Worm (Caenorhabditis elegans) whole organism, mixed stage, embryonic: ENCODE results near the gene mab-5.

Source experiments
- M03D4.4 ChIP-seq: sonication (generic microtip); optimal IDR thresholded peaks from 2 replicates; lab custom pipeline; 2017; ENCODE audit warnings: mild to moderate bottlenecking, missing genetic modification characterization, missing compliant biosample characterization
- bed-3 ChIP-seq: fragments of 200-800 bp; sonication (Bioruptor generic); optimal IDR thresholded peaks from 3 replicates; lab custom pipeline; 2018; ENCODE audit warnings: mild to moderate bottlenecking, missing genetic modification characterization, moderate library complexity, missing compliant biosample characterization
- ceh-43 ChIP-seq: fragments of 200-800 bp; sonication (Bioruptor generic); optimal IDR thresholded peaks from 2 replicates; lab custom pipeline; 2018; ENCODE audit warnings: mild to moderate bottlenecking, missing genetic modification characterization, moderate library complexity, missing compliant biosample characterization
- ceh-83 ChIP-seq: fragments of 200-800 bp; sonication (Bioruptor generic); optimal IDR thresholded peaks from 2 replicates; lab custom pipeline; 2018; ENCODE audit warnings: mild to moderate bottlenecking, missing genetic modification characterization, missing compliant biosample characterization
- ces-1 ChIP-seq: fragments of 150-350 bp; optimal IDR thresholded peaks from 2 replicates; lab custom pipeline; 2014; ENCODE audit warnings: missing biosample characterization, missing genetic modification reagents, missing genetic modification characterization
- drap-1 ChIP-seq: fragments of 200-800 bp; sonication (Bioruptor generic); optimal IDR thresholded peaks from 3 replicates; lab custom pipeline; 2018; ENCODE audit warnings: mild to moderate bottlenecking, missing genetic modification characterization, missing compliant biosample characterization
- elt-1 ChIP-seq: sonication (generic microtip); optimal IDR thresholded peaks from 2 replicates; lab custom pipeline; 2017; ENCODE audit warnings: missing genetic modification characterization, mild to moderate bottlenecking, missing compliant biosample characterization, antibody characterized with exemption, moderate library complexity, borderline replicate concordance; ENCODE audit not compliant: insufficient read depth
- elt-3 ChIP-seq: fragments of 150-350 bp; optimal IDR thresholded peaks from 2 replicates; lab custom pipeline; 2014; ENCODE audit warnings: missing biosample characterization, missing genetic modification characterization
- flh-1 ChIP-seq: fragments of 200-800 bp; sonication (Bioruptor generic); optimal IDR thresholded peaks from 2 replicates; lab custom pipeline; 2018; ENCODE audit warnings: mild to moderate bottlenecking, missing genetic modification characterization, moderate library complexity, missing compliant biosample characterization
- ham-2 ChIP-seq: fragments of 200-800 bp; sonication (Bioruptor generic); optimal IDR thresholded peaks from 2 replicates; lab custom pipeline; 2018; ENCODE audit warnings: mild to moderate bottlenecking, missing genetic modification characterization, missing compliant biosample characterization
- hlh-1 ChIP-seq: fragments of 150-350 bp; optimal IDR thresholded peaks from 2 replicates; lab custom pipeline; 2014; ENCODE audit warnings: missing biosample characterization, missing genetic modification reagents, missing genetic modification characterization
- lin-13 ChIP-seq: fragments of 150-350 bp; optimal IDR thresholded peaks from 2 replicates; lab custom pipeline; 2014; ENCODE audit warnings: missing biosample characterization, missing genetic modification characterization
- lin-32 ChIP-seq: fragments of 200-800 bp; sonication (Bioruptor generic); optimal IDR thresholded peaks from 2 replicates; lab custom pipeline; 2018; ENCODE audit warnings: mild to moderate bottlenecking, missing genetic modification characterization, missing compliant biosample characterization
- lsy-2 ChIP-seq: fragments of 150-350 bp; optimal IDR thresholded peaks from 2 replicates; lab custom pipeline; 2014; ENCODE audit warnings: missing biosample characterization, missing genetic modification characterization
- mep-1 ChIP-seq: fragments of 150-350 bp; optimal IDR thresholded peaks from 2 replicates; lab custom pipeline; 2017; ENCODE audit warnings: missing biosample characterization, missing genetic modification reagents, missing genetic modification characterization, inconsistent platforms
- mls-2 ChIP-seq: sonication (generic microtip); optimal IDR thresholded peaks from 2 replicates; lab custom pipeline; 2016; ENCODE audit warnings: mild to moderate bottlenecking, missing genetic modification characterization, moderate library complexity, missing compliant biosample characterization
- nhr-12 ChIP-seq: fragments of 150-350 bp; optimal IDR thresholded peaks from 2 replicates; lab custom pipeline; 2014; ENCODE audit warnings: missing biosample characterization, missing genetic modification characterization
- nhr-2 ChIP-seq: fragments of 150-350 bp; optimal IDR thresholded peaks from 2 replicates; lab custom pipeline; 2014; ENCODE audit warnings: missing biosample characterization, missing genetic modification characterization
- nhr-237 ChIP-seq: fragments of 150-350 bp; optimal IDR thresholded peaks from 2 replicates; lab custom pipeline; 2014; ENCODE audit warnings: missing biosample characterization, missing genetic modification characterization
- nhr-28 ChIP-seq: fragments of 150-350 bp; optimal IDR thresholded peaks from 2 replicates; lab custom pipeline; 2014; ENCODE audit warnings: missing biosample characterization, missing genetic modification characterization
- nhr-76 ChIP-seq: sonication (generic microtip); optimal IDR thresholded peaks from 2 replicates; lab custom pipeline; 2017; ENCODE audit warnings: missing biosample characterization, missing genetic modification characterization
- pha-4 ChIP-seq: fragments of 150-350 bp; optimal IDR thresholded peaks from 2 replicates; lab custom pipeline; 2018; ENCODE audit warnings: missing biosample characterization, missing genetic modification reagents, missing genetic modification characterization
- sem-2 ChIP-seq: fragments of 200-800 bp; sonication (Bioruptor generic); optimal IDR thresholded peaks from 2 replicates; lab custom pipeline; 2018; ENCODE audit warnings: mild to moderate bottlenecking, missing genetic modification characterization, missing compliant biosample characterization
- snpc-4 ChIP-seq: fragments of 150-350 bp; optimal IDR thresholded peaks from 2 replicates; lab custom pipeline; 2014; ENCODE audit warnings: missing biosample characterization, missing genetic modification characterization
- sptf-1 ChIP-seq: sonication (generic microtip); optimal IDR thresholded peaks from 2 replicates; lab custom pipeline; 2017; ENCODE audit warnings: mild to moderate bottlenecking, missing genetic modification characterization, moderate library complexity, missing compliant biosample characterization
- tbx-8 ChIP-seq: fragments of 200-800 bp; sonication (Bioruptor generic); optimal IDR thresholded peaks from 2 replicates; lab custom pipeline; 2018; ENCODE audit warnings: mild to moderate bottlenecking, missing genetic modification characterization, moderate library complexity, missing compliant biosample characterization
- unc-120 ChIP-seq: sonication (generic microtip); optimal IDR thresholded peaks from 2 replicates; lab custom pipeline; 2017; ENCODE audit warnings: missing genetic modification characterization, missing compliant biosample characterization; ENCODE audit not compliant: poor library complexity, severe bottlenecking
- unc-39 ChIP-seq: fragments of 150-350 bp; optimal IDR thresholded peaks from 2 replicates; lab custom pipeline; 2014; ENCODE audit warnings: missing biosample characterization, missing genetic modification characterization
- unc-62 ChIP-seq: fragments of 150-350 bp; optimal IDR thresholded peaks from 2 replicates; lab custom pipeline; 2014; ENCODE audit warnings: missing biosample characterization, missing genetic modification reagents, missing genetic modification characterization
- zip-8 ChIP-seq: fragments of 150-350 bp; optimal IDR thresholded peaks from 2 replicates; lab custom pipeline; 2014; ENCODE audit warnings: missing biosample characterization, missing genetic modification characterization
- ztf-11 ChIP-seq: fragments of 150-350 bp; optimal IDR thresholded peaks from 2 replicates; lab custom pipeline; 2014; ENCODE audit warnings: missing biosample characterization, missing genetic modification characterization

The mab-5 gene

DNA sequence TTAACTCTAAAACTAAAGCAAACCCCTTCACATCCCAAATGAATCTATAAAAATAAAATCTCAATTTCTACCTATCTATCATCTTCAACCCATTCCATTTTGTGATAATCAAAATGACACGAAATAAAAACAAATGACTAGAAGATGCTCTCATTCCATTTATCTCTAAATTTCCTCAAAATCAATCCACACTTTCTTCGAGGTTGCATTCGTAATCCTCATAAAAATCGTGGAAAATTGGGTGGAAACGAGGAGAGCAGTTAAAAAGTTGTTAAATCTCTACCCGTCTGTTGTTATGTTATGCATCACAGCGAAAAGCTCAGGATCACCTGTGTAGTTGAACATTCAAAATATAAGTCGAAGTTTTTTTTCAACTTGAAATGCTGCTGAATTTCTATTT is 23.7 kb upstream of the mab-5 start:
- TF ChIP-seq flh-1 (GFP tag; lab: Kevin White, UChicago) (no peak), lin-32 (no peak), unc-62 (GFP tag; lab: Kevin White, UChicago) (no peak), nhr-28 (tag; lab: Kevin White, UChicago) (no peak), tbx-8 (GFP tag; lab: Kevin White, UChicago) (no peak), elt-3 (tag; lab: Kevin White, UChicago) (no peak), sptf-1 (tag; lab: Kevin White, UChicago) (no peak), nhr-2 (tag; lab: Kevin White, UChicago) (no peak), nhr-76 (tag; lab: Kevin White, UChicago) (no peak), ceh-83 (GFP tag; lab: Kevin White, UChicago) (no peak), sem-2 (GFP tag; lab: Kevin White, UChicago) (no peak), drap-1 (GFP tag; lab: Kevin White, UChicago) (no peak), ceh-43 (GFP tag; lab: Kevin White, UChicago) (no peak), hlh-1 (tag; lab: Kevin White, UChicago) (no peak), nhr-237 (no peak), nhr-12 (no peak)

DNA sequence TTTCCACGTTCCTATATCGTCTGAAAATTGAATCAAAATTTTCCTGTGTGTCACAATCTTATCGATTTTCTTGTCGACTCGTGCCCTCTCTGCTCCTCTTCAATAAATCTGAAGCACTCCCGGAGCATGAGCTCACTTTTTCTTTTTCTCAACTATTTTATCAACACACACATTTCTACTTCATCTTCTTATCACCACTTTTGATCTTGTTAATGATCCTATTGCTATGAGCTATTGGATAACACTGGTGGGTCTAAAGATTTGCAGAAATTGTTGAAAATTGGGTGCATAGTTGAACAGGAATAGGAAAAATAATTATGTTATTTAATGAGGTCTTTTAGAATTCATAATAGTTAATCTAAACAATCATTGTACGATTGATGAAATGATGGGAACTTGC is 22.0 kb upstream of the mab-5 start:
- TF ChIP-seq elt-1 (no peak), ceh-83 (GFP tag; lab: Kevin White, UChicago) (no peak), ztf-11 (tag; lab: Kevin White, UChicago) (no peak), pha-4 (tag; lab: Kevin White, UChicago) (no peak), lin-32 (no peak), snpc-4 (tag; lab: Kevin White, UChicago) (no peak), M03D4.4 (no peak), nhr-237 (no peak), nhr-12 (no peak), unc-120 (tag; lab: Kevin White, UChicago) (no peak), ceh-43 (GFP tag; lab: Kevin White, UChicago) (no peak), nhr-76 (tag; lab: Kevin White, UChicago) (no peak), bed-3 (no peak), unc-62 (GFP tag; lab: Kevin White, UChicago) (no peak), sptf-1 (tag; lab: Kevin White, UChicago) (no peak), tbx-8 (GFP tag; lab: Kevin White, UChicago) (no peak), ham-2 (GFP tag; lab: Kevin White, UChicago) (no peak)

DNA sequence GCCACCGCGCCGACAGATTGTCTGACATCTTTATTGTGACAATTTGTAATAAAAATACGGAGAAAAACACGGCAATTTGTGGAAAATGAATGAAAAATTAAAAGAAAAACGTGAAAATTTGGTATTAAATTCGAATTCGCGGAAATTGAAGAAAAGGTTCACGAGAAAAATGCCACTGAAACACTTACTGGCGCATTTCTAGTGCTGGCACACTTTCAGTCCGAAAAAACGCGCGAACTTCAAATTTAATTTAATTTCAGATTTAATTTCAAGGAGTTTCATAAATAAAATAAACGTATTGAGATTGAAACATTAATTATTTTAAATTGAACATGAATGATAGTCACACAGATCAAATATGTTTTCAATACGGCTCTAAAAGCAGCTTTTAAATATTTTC is 12.1 kb upstream of the mab-5 start, which contains the start of gene cyk-7:
Gene cyk-7 (minus strand): TSS at position 99 of the 400 bp plus-strand sequence.
- no peak for TF ChIP-seq hlh-1 (tag; lab: Kevin White, UChicago)
- TF ChIP-seq bed-3: no peak
- no peak for TF ChIP-seq M03D4.4
- TF ChIP-seq lsy-2 (tag; lab: Kevin White, UChicago): no peak
- TF ChIP-seq mep-1 (tag; lab: Kevin White, UChicago): no peak
- no peak for TF ChIP-seq zip-8 (tag; lab: Kevin White, UChicago)
- TF ChIP-seq nhr-76 (tag; lab: Kevin White, UChicago): no peak
- TF ChIP-seq unc-120 (tag; lab: Kevin White, UChicago): no peak
- no peak for TF ChIP-seq elt-1
- TF ChIP-seq elt-3 (tag; lab: Kevin White, UChicago): no peak
- TF ChIP-seq ces-1: no peak
- TF ChIP-seq lin-13: no peak
- no peak for TF ChIP-seq unc-39

DNA sequence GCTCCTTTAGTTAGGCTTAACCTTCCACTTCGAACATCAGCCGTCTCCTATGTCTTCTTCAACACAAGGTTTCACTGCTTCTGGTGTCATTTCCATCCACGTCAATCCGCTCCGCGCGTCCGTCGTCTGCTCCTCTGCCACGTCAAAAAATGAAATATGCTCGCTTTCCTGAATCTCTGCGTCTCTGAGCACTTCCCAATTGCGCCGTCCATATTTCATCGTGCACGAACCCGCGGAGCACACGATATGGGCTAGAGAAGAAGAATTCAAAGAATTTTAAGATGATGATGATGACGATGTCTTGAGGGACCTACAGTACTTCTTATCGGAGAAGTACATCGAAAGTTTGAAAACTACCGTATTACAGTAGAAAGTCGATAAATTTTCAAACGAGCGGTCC is 9.7 kb upstream of the mab-5 start:
- TF ChIP-seq zip-8 (tag; lab: Kevin White, UChicago) (no peak), ceh-83 (GFP tag; lab: Kevin White, UChicago) (no peak), ces-1 (no peak), lsy-2 (tag; lab: Kevin White, UChicago) (no peak), mls-2 (no peak), snpc-4 (tag; lab: Kevin White, UChicago) (no peak), ztf-11 (tag; lab: Kevin White, UChicago) (no peak), M03D4.4 (no peak), nhr-12 (no peak), elt-3 (tag; lab: Kevin White, UChicago) (no peak), pha-4 (tag; lab: Kevin White, UChicago) (no peak), sem-2 (GFP tag; lab: Kevin White, UChicago) (no peak)

DNA sequence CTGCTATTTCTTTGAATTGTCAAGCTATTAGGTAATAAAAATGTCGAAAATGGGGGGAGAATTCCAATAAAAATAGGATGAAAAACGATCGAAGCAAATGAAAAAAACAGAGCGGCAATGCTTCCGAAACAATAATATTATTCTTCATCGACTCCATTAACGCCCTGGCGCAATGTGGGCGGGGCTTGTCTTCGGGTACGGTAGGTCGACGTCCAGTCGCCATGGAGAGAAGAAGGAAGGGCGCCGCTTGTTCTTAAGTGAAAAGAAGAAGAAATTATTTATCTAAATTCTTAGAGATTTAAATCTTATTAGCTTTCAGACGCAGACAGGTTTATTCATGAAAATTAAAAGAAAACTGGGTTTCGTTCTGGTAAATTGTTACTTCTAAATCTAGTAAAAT is 9.0 kb upstream of the mab-5 start:
- no peak for TF ChIP-seq elt-3 (tag; lab: Kevin White, UChicago)
- TF ChIP-seq tbx-8 (GFP tag; lab: Kevin White, UChicago): no peak
- TF ChIP-seq lsy-2 (tag; lab: Kevin White, UChicago): peak; percentile 83
